Fruit fly (Drosophila melanogaster) whole organism, pupa: ENCODE data around the gene HP4.

Experiments
- CG13204 ChIP-seq: fragments of 200-800 bp; sonication (Bioruptor generic); optimal IDR thresholded peaks from 2 replicates; lab custom pipeline; 2018; ENCODE audit warnings: missing biosample characterization, mild to moderate bottlenecking, missing genetic modification characterization, moderate library complexity
- CG14655 ChIP-seq: fragments of 200-800 bp; sonication (Bioruptor generic); optimal IDR thresholded peaks from 3 replicates; lab custom pipeline; 2017; ENCODE audit warnings: mild to moderate bottlenecking, missing biosample characterization, missing genetic modification reagents, missing genetic modification characterization
- CG15710 ChIP-seq: fragments of 200-800 bp; sonication (Bioruptor generic); optimal IDR thresholded peaks from 2 replicates; lab custom pipeline; 2018; ENCODE audit warnings: missing biosample characterization, mild to moderate bottlenecking, missing genetic modification characterization, moderate library complexity
- CG9948 ChIP-seq: fragments of 200-800 bp; sonication (Bioruptor generic); optimal IDR thresholded peaks from 2 replicates; lab custom pipeline; 2018; ENCODE audit warnings: missing biosample characterization, mild to moderate bottlenecking, missing genetic modification characterization, moderate library complexity
- EcR ChIP-seq: fragments of 200-800 bp; sonication (Bioruptor generic); optimal IDR thresholded peaks from 3 replicates; lab custom pipeline; 2019; ENCODE audit warnings: missing biosample characterization, missing genetic modification characterization, mild to moderate bottlenecking, moderate library complexity, missing genetic modification reagents
- Pif1A ChIP-seq: fragments of 200-800 bp; sonication (Bioruptor generic); optimal IDR thresholded peaks from 3 replicates; lab custom pipeline; 2016; ENCODE audit warnings: missing biosample characterization, missing genetic modification characterization
- fd96Ca ChIP-seq: fragments of 200-800 bp; sonication (Bioruptor generic); IDR thresholded peaks from 3 replicates; pipeline ENCODE4 v1.3.6; 2022; ENCODE audit warnings: missing biosample characterization, missing genetic modification characterization
- gl ChIP-seq: fragments of 200-800 bp; sonication (Bioruptor generic); optimal IDR thresholded peaks from 2 replicates; lab custom pipeline; 2018; ENCODE audit warnings: missing biosample characterization, mild to moderate bottlenecking, missing genetic modification characterization
- rn ChIP-seq: fragments of 200-800 bp; sonication (Bioruptor generic); IDR thresholded peaks from 2 replicates; pipeline ENCODE4 v1.3.6; 2022; ENCODE audit warnings: missing biosample characterization, missing genetic modification characterization

dm6 chr3L:7942403-7942952 lies 33.5 kb downstream of the HP4 start:
- no peak for TF ChIP-seq CG14655 (GFP tag; lab: Kevin White, UChicago)
- TF ChIP-seq CG9948 (tag; lab: Kevin White, UChicago), result no peak
- no peak for TF ChIP-seq rn (GFP tag; lab: Robert Waterston, UW)
- no peak for TF ChIP-seq Pif1A (GFP tag; lab: Kevin White, UChicago)
- TF ChIP-seq CG13204 (GFP tag; lab: Kevin White, UChicago), result no peak
- TF ChIP-seq gl (tag; lab: Kevin White, UChicago), result no peak
- TF ChIP-seq EcR (GFP tag; lab: Kevin White, UChicago), result no peak
- TF ChIP-seq CG15710 (tag; lab: Kevin White, UChicago), result no peak
- no peak for TF ChIP-seq fd96Ca (GFP tag; lab: Robert Waterston, UW)
